Fruit fly (Drosophila melanogaster) whole organism, embryonic: ENCODE data around the gene Fst.

Experiments
- Awh ChIP-seq: fragments of 200-800 bp; sonication (Bioruptor generic); IDR thresholded peaks from 2 replicates; pipeline ENCODE4, ENCODE4 v1.3.6; 2022; ENCODE audit warnings: missing biosample characterization, missing genetic modification characterization
- BEAF-32 ChIP-seq: fragments of 200-800 bp; sonication (Bioruptor generic); optimal IDR thresholded peaks from 3 replicates; lab custom pipeline; 2017; ENCODE audit warnings: missing biosample characterization, missing genetic modification characterization, mild to moderate bottlenecking, moderate library complexity, missing genetic modification reagents
- Blimp-1 ChIP-seq: fragments of 200-800 bp; sonication (Bioruptor generic); optimal IDR thresholded peaks from 3 replicates; lab custom pipeline; 2018; ENCODE audit warnings: missing biosample characterization, missing genetic modification characterization, mild to moderate bottlenecking, moderate library complexity, missing genetic modification reagents
- CG11085 ChIP-seq: fragments of 200-800 bp; sonication (Bioruptor generic); IDR thresholded peaks from 2 replicates; pipeline ENCODE4 v1.3.6; 2022; ENCODE audit warnings: missing biosample characterization, missing genetic modification characterization
- CG11504 ChIP-seq: fragments of 200-800 bp; sonication (Bioruptor generic); optimal IDR thresholded peaks from 3 replicates; lab custom pipeline; 2019; ENCODE audit warnings: missing biosample characterization, mild to moderate bottlenecking, missing genetic modification characterization, moderate library complexity
- CG13296 ChIP-seq: fragments of 200-800 bp; sonication (Bioruptor generic); optimal IDR thresholded peaks from 3 replicates; lab custom pipeline; 2018; ENCODE audit warnings: missing biosample characterization, mild to moderate bottlenecking, missing genetic modification characterization
- CG1529 ChIP-seq: fragments of 200-800 bp; sonication (Bioruptor generic); optimal IDR thresholded peaks from 3 replicates; lab custom pipeline; 2018; ENCODE audit warnings: missing biosample characterization, missing genetic modification characterization
- CG1603 ChIP-seq: fragments of 200-800 bp; sonication (Bioruptor generic); optimal IDR thresholded peaks from 2 replicates; lab custom pipeline; 2019; ENCODE audit warnings: missing biosample characterization, mild to moderate bottlenecking, missing genetic modification characterization, moderate library complexity
- CG17361 ChIP-seq: fragments of 200-800 bp; sonication (Bioruptor generic); IDR thresholded peaks from 3 replicates; pipeline ENCODE4 v1.3.6; 2022; ENCODE audit warnings: missing biosample characterization, missing genetic modification characterization
- CG17568 ChIP-seq: fragments of 200-800 bp; sonication (Bioruptor generic); optimal IDR thresholded peaks from 2 replicates; lab custom pipeline; 2018; ENCODE audit warnings: missing biosample characterization, mild to moderate bottlenecking, missing genetic modification characterization, moderate library complexity
- CG17912 ChIP-seq: fragments of 200-800 bp; sonication (Bioruptor generic); optimal IDR thresholded peaks from 2 replicates; lab custom pipeline; 2018; ENCODE audit warnings: missing biosample characterization, mild to moderate bottlenecking, missing genetic modification characterization
- CG18476 ChIP-seq: fragments of 200-800 bp; sonication (Bioruptor generic); optimal IDR thresholded peaks from 2 replicates; lab custom pipeline; 2016; ENCODE audit warnings: missing biosample characterization, mild to moderate bottlenecking, missing genetic modification characterization
- CG3065 ChIP-seq: fragments of 200-800 bp; sonication (Bioruptor generic); optimal IDR thresholded peaks from 2 replicates; lab custom pipeline; 2016; ENCODE audit warnings: missing biosample characterization, missing genetic modification characterization
- CG34422 ChIP-seq: fragments of 200-800 bp; sonication (Bioruptor generic); IDR thresholded peaks from 3 replicates; pipeline ENCODE4 v1.3.6; 2022; ENCODE audit warnings: missing biosample characterization, missing genetic modification characterization
- CG3995 ChIP-seq: fragments of 200-800 bp; sonication (Bioruptor generic); optimal IDR thresholded peaks from 3 replicates; lab custom pipeline; 2016; ENCODE audit warnings: missing biosample characterization, missing genetic modification characterization
- CG4730 ChIP-seq: fragments of 200-800 bp; sonication (Bioruptor generic); IDR thresholded peaks from 2 replicates; pipeline ENCODE4 v1.3.6; 2022; ENCODE audit warnings: missing biosample characterization, missing genetic modification characterization
- CG5180 ChIP-seq: fragments of 200-800 bp; sonication (Bioruptor generic); optimal IDR thresholded peaks from 3 replicates; lab custom pipeline; 2017; ENCODE audit warnings: missing biosample characterization, missing genetic modification characterization, mild to moderate bottlenecking, moderate library complexity, missing genetic modification reagents
- CG6689 ChIP-seq: fragments of 200-800 bp; sonication (Bioruptor generic); IDR thresholded peaks from 2 replicates; pipeline ENCODE4 v1.3.6; 2022; ENCODE audit warnings: missing biosample characterization, missing genetic modification characterization
- CG7987 ChIP-seq: fragments of 200-800 bp; sonication (Bioruptor generic); optimal IDR thresholded peaks from 2 replicates; lab custom pipeline; 2018; ENCODE audit warnings: missing biosample characterization, mild to moderate bottlenecking, missing genetic modification characterization, moderate library complexity
- CG8478 ChIP-seq: fragments of >200 bp; optimal IDR thresholded peaks from 2 replicates; lab custom pipeline; 2018
- CG9215 ChIP-seq: fragments of 200-800 bp; sonication (Bioruptor generic); IDR thresholded peaks from 2 replicates; pipeline ENCODE4 v1.3.6; 2022; ENCODE audit warnings: missing biosample characterization, missing genetic modification characterization
- Dref ChIP-seq: fragments of 200-800 bp; sonication (Bioruptor generic); IDR thresholded peaks from 2 replicates; pipeline ENCODE4 v1.3.6; 2022; ENCODE audit warnings: missing biosample characterization, missing genetic modification characterization
- ERR ChIP-seq: fragments of 200-800 bp; sonication (Bioruptor generic); optimal IDR thresholded peaks from 2 replicates; lab custom pipeline; 2016; ENCODE audit warnings: missing biosample characterization, missing genetic modification characterization
- Fer2 ChIP-seq: fragments of 200-800 bp; sonication (Bioruptor generic); optimal IDR thresholded peaks from 2 replicates; lab custom pipeline; 2018; ENCODE audit warnings: missing biosample characterization, mild to moderate bottlenecking, missing genetic modification characterization, moderate library complexity
- Hand ChIP-seq: fragments of 200-800 bp; sonication (Bioruptor generic); optimal IDR thresholded peaks from 2 replicates; lab custom pipeline; 2017; ENCODE audit warnings: mild to moderate bottlenecking, missing biosample characterization, missing genetic modification reagents, missing genetic modification characterization
- Hmx ChIP-seq: fragments of 200-800 bp; sonication (Bioruptor generic); optimal IDR thresholded peaks from 2 replicates; lab custom pipeline; 2016; ENCODE audit warnings: missing biosample characterization, missing genetic modification characterization
- Hr78 ChIP-seq, 2 experiments: fragments of 200-800 bp in 1 of 2; fragments of >200 bp in 1 of 2; sonication (Bioruptor generic) in 1 of 2; optimal IDR thresholded peaks; 2 replicates each; lab custom pipeline; 2017 to 2019; ENCODE audit warnings: missing biosample characterization in 2 of 2, missing genetic modification characterization in 2 of 2, mild to moderate bottlenecking in 1 of 2, moderate library complexity in 1 of 2
- Meics ChIP-seq: fragments of 200-800 bp; sonication (Bioruptor generic); optimal IDR thresholded peaks from 2 replicates; lab custom pipeline; 2017; ENCODE audit warnings: missing biosample characterization, mild to moderate bottlenecking, missing genetic modification characterization
- Nf-YB ChIP-seq: fragments of 200-800 bp; sonication (Bioruptor generic); optimal IDR thresholded peaks from 3 replicates; lab custom pipeline; 2019; ENCODE audit warnings: missing biosample characterization, mild to moderate bottlenecking, missing genetic modification characterization, moderate library complexity
- Vsx1 ChIP-seq: fragments of 200-800 bp; sonication (Bioruptor generic); optimal IDR thresholded peaks from 2 replicates; lab custom pipeline; 2017; ENCODE audit warnings: missing biosample characterization, mild to moderate bottlenecking, missing genetic modification characterization, missing genetic modification reagents
- ara ChIP-seq: fragments of 200-800 bp; sonication (Bioruptor generic); IDR thresholded peaks from 2 replicates; pipeline ENCODE4 v1.3.6; 2022; ENCODE audit warnings: missing biosample characterization, missing genetic modification characterization
- bbx ChIP-seq: fragments of 200-800 bp; sonication (Bioruptor generic); IDR thresholded peaks from 2 replicates; pipeline ENCODE4 v1.3.6; 2022; ENCODE audit warnings: missing biosample characterization, missing genetic modification characterization; ENCODE audit not compliant: partially characterized antibody
- bowl ChIP-seq: fragments of 200-800 bp; sonication (Bioruptor generic); IDR thresholded peaks from 2 replicates; pipeline ENCODE4 v1.3.6; 2022; ENCODE audit warnings: missing biosample characterization, missing genetic modification characterization
- chm ChIP-seq: fragments of 200-800 bp; sonication (Bioruptor generic); IDR thresholded peaks from 2 replicates; pipeline ENCODE4 v1.3.6; 2022; ENCODE audit warnings: missing biosample characterization, missing genetic modification characterization
- danr ChIP-seq: fragments of 200-800 bp; sonication (Bioruptor generic); IDR thresholded peaks from 2 replicates; pipeline ENCODE4 v1.3.6; 2022; ENCODE audit warnings: missing biosample characterization, missing genetic modification characterization
- ems ChIP-seq: fragments of 200-800 bp; sonication (Bioruptor generic); optimal IDR thresholded peaks from 3 replicates; lab custom pipeline; 2016; ENCODE audit warnings: missing biosample characterization, missing genetic modification characterization
- ewg ChIP-seq: fragments of 200-800 bp; sonication (Bioruptor generic); optimal IDR thresholded peaks from 3 replicates; lab custom pipeline; 2017; ENCODE audit warnings: mild to moderate bottlenecking, missing biosample characterization, missing genetic modification reagents, missing genetic modification characterization
- fd3F ChIP-seq: fragments of 200-800 bp; sonication (Bioruptor generic); optimal IDR thresholded peaks from 2 replicates; lab custom pipeline; 2018; ENCODE audit warnings: missing biosample characterization, mild to moderate bottlenecking, missing genetic modification characterization, moderate library complexity
- inv ChIP-seq: fragments of 200-800 bp; sonication (Bioruptor generic); IDR thresholded peaks from 2 replicates; pipeline ENCODE4 v1.3.6; 2022; ENCODE audit warnings: missing biosample characterization, missing genetic modification characterization; ENCODE audit not compliant: partially characterized antibody
- mld ChIP-seq: fragments of 200-800 bp; sonication (Bioruptor generic); IDR thresholded peaks from 3 replicates; pipeline ENCODE4 v1.3.6; 2022; ENCODE audit warnings: missing biosample characterization, missing genetic modification characterization; ENCODE audit not compliant: partially characterized antibody
- nom ChIP-seq: fragments of 200-800 bp; sonication (Bioruptor generic); optimal IDR thresholded peaks from 2 replicates; lab custom pipeline; 2017; ENCODE audit warnings: missing biosample characterization, missing genetic modification characterization, mild to moderate bottlenecking, moderate library complexity, missing genetic modification reagents
- org-1 ChIP-seq: fragments of 200-800 bp; sonication (Bioruptor generic); optimal IDR thresholded peaks from 2 replicates; lab custom pipeline; 2017; ENCODE audit warnings: missing biosample characterization, missing genetic modification characterization
- pum ChIP-seq: fragments of 200-800 bp; sonication (Bioruptor generic); optimal IDR thresholded peaks from 2 replicates; lab custom pipeline; 2016; ENCODE audit warnings: missing biosample characterization, missing genetic modification characterization
- ssp ChIP-seq: fragments of 200-800 bp; sonication (Bioruptor generic); IDR thresholded peaks from 2 replicates; pipeline ENCODE4 v1.3.6; 2022; ENCODE audit warnings: missing biosample characterization, missing genetic modification characterization
- tgo ChIP-seq: fragments of 200-800 bp; sonication (Bioruptor generic); IDR thresholded peaks from 3 replicates; pipeline ENCODE4 v1.3.6; 2022; ENCODE audit warnings: missing biosample characterization, missing genetic modification characterization
- tna ChIP-seq: fragments of 200-800 bp; sonication (Bioruptor generic); IDR thresholded peaks from 2 replicates; pipeline ENCODE4 v1.3.6; 2022; ENCODE audit warnings: missing biosample characterization, missing genetic modification characterization; ENCODE audit not compliant: partially characterized antibody
- tup ChIP-seq: fragments of 200-800 bp; sonication (Bioruptor generic); optimal IDR thresholded peaks from 2 replicates; lab custom pipeline; 2016; ENCODE audit warnings: missing biosample characterization, mild to moderate bottlenecking, missing genetic modification characterization, moderate library complexity
- tx ChIP-seq: fragments of 200-800 bp; sonication (Bioruptor generic); optimal IDR thresholded peaks from 2 replicates; lab custom pipeline; 2016; ENCODE audit warnings: missing biosample characterization, missing genetic modification characterization
- zen ChIP-seq: fragments of 200-800 bp; sonication (Bioruptor generic); optimal IDR thresholded peaks from 3 replicates; lab custom pipeline; 2018; ENCODE audit warnings: missing biosample characterization, mild to moderate bottlenecking, missing genetic modification characterization, moderate library complexity
- zen2 ChIP-seq: fragments of 200-800 bp; sonication (Bioruptor generic); IDR thresholded peaks from 3 replicates; pipeline ENCODE4 v1.3.6; 2022; ENCODE audit warnings: missing biosample characterization, missing genetic modification characterization; ENCODE audit not compliant: partially characterized antibody

Gene Fst

dm6 chr3R:9600558-9600959 lies 45.4 kb downstream of the Fst start:
- TF ChIP-seq BEAF-32 (GFP tag; lab: Kevin White, UChicago) (no peak), tna (no peak), CG1529 (GFP tag; lab: Kevin White, UChicago) (peak; percentile 15), chm (GFP tag; lab: Robert Waterston, UW) (no peak), Hr78 (GFP tag; optimal IDR thresholded peaks at IDR 0.05; lab: Kevin White, UChicago) (no peak), Fer2 (tag; lab: Kevin White, UChicago) (peak; percentile 23), mld (GFP tag; lab: Robert Waterston, UW) (no peak), CG18476 (GFP tag; lab: Kevin White, UChicago) (no peak), fd3F (GFP tag; lab: Kevin White, UChicago) (peak; percentile 32), Vsx1 (no peak), inv (GFP tag; lab: Robert Waterston, UW) (no peak), tx (GFP tag; lab: Kevin White, UChicago) (no peak), CG6689 (GFP tag; lab: Robert Waterston, UW) (peak; percentile 35; the same call in 1 of the 2 replicates), zen (peak; percentile 6), CG17361 (GFP tag; lab: Robert Waterston, UW) (peak; percentile 69), danr (no peak), pum (GFP tag; lab: Kevin White, UChicago) (no peak), CG4730 (GFP tag; lab: Robert Waterston, UW) (peak; percentile 5; the same call in 1 of the 2 replicates), tup (GFP tag; lab: Kevin White, UChicago) (no peak), CG17568 (GFP tag; lab: Kevin White, UChicago) (peak; percentile 36), nom (GFP tag; lab: Kevin White, UChicago) (peak; percentile 13), tgo (GFP tag; lab: Robert Waterston, UW) (no peak), Blimp-1 (GFP tag; lab: Kevin White, UChicago) (peak; percentile 41), zen2 (GFP tag; lab: Robert Waterston, UW) (no peak), CG5180 (GFP tag; lab: Kevin White, UChicago) (peak; percentile 46), CG8478 (no peak), ERR (GFP tag; lab: Kevin White, UChicago) (no peak), CG34422 (GFP tag; lab: Robert Waterston, UW) (no peak), bowl (GFP tag; lab: Robert Waterston, UW) (no peak), Hand (GFP tag; lab: Kevin White, UChicago) (peak; percentile 57), CG13296 (peak; percentile 33), ssp (GFP tag; lab: Robert Waterston, UW) (no peak), CG9215 (peak; percentile 53), ems (GFP tag; lab: Kevin White, UChicago) (no peak), ara (no peak), org-1 (no peak), CG11504 (tag; lab: Kevin White, UChicago) (peak; percentile 66), Hmx (GFP tag; lab: Kevin White, UChicago) (no peak), Awh (no peak), ewg (GFP tag; lab: Kevin White, UChicago) (no peak), CG11085 (0 out of 2 replicates have a peak, but pooled peaks have one; percentile 27), CG1603 (tag; lab: Kevin White, UChicago) (peak; percentile 29), Nf-YB (GFP tag; lab: Kevin White, UChicago) (peak; percentile 13), CG3065 (GFP tag; lab: Kevin White, UChicago) (no peak), CG3995 (no peak), bbx (GFP tag; lab: Robert Waterston, UW) (no peak), CG7987 (peak; percentile 6), CG17912 (GFP tag; lab: Kevin White, UChicago) (no peak), Dref (GFP tag; lab: Robert Waterston, UW) (no peak), Meics (GFP tag; lab: Kevin White, UChicago) (peak; percentile 78)
